In the genomic region with DNA sequence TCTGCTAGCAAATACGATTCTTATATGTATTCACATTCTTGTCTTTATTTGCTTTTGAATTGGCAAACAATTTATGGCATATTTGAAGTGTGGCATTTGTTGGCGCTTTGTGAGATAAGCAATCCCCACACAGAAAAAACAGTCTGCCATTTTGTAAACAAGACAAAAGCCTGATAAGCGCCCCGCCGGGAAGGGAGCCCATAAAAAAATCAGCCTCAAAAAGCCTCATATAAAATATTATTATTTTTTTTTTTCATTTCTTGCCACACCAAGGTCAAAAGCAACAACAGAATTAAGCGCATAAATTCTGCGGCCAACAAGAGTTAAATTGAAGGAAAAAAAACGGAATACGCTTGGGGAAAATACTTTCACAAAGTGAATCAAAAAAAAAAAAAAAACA, we compare ENCODE assay signal across 5 fruit fly cellular contexts.
TF ChIP-seq lines count a peak whose summit lies in the region.

No protein-coding gene starts in this region.

- TF ChIP-seq CTCF in whole organism, embryonic (GFP tag; optimal IDR thresholded peaks at IDR 0.05; lab: Kevin White, UChicago): no peak

TF ChIP-seq in whole organism, adult, 20 proteins besides CTCF, POLR2A, EP300 and RAD21 (continues in another document):
- TF ChIP-seq tj (GFP tag; optimal IDR thresholded peaks at IDR 0.05; lab: Kevin White, UChicago) (no peak), kay (GFP tag; lab: Kevin White, UChicago; ENCODE audit: borderline replicate concordance) (peak; percentile 89), CG12768 (GFP tag; optimal IDR thresholded peaks at IDR 0.05; lab: Kevin White, UChicago) (peak; percentile 80), CG7101 (tag; optimal IDR thresholded peaks at IDR 0.05; lab: Kevin White, UChicago) (peak; percentile 62), Hr96 (GFP tag; optimal IDR thresholded peaks at IDR 0.05; lab: Kevin White, UChicago) (no peak), Mnt (GFP tag; optimal IDR thresholded peaks at IDR 0.05; lab: Kevin White, UChicago) (peak; percentile 49), toe (GFP tag; optimal IDR thresholded peaks at IDR 0.05; lab: Kevin White, UChicago) (no peak), CG7045 (GFP tag; optimal IDR thresholded peaks at IDR 0.05; lab: Kevin White, UChicago) (peak; percentile 56), CG33017 (tag; optimal IDR thresholded peaks at IDR 0.05; lab: Kevin White, UChicago) (peak; percentile 67), ovo (GFP tag; optimal IDR thresholded peaks at IDR 0.05; lab: Kevin White, UChicago) (peak; percentile 57), Crg-1 (GFP tag; optimal IDR thresholded peaks at IDR 0.05; lab: Kevin White, UChicago) (peak; percentile 39), CG1620 (GFP tag; optimal IDR thresholded peaks at IDR 0.05; lab: Kevin White, UChicago) (no peak), cnc (optimal IDR thresholded peaks at IDR 0.05; lab: Kevin White, UChicago) (no peak), CG11617 (GFP tag; optimal IDR thresholded peaks at IDR 0.05; lab: Kevin White, UChicago) (peak; percentile 58), CG5204 (GFP tag; optimal IDR thresholded peaks at IDR 0.05; lab: Kevin White, UChicago) (no peak), bab1 (GFP tag; optimal IDR thresholded peaks at IDR 0.05; lab: Kevin White, UChicago) (no peak), Clk (GFP tag; optimal IDR thresholded peaks at IDR 0.05; lab: Kevin White, UChicago) (no peak)

TF ChIP-seq in whole organism, embryonic, 481 proteins besides CTCF, POLR2A, EP300 and RAD21 (continues in another document):
- peak; percentile 56 for TF ChIP-seq CG15269 (tag; optimal IDR thresholded peaks at IDR 0.05; lab: Kevin White, UChicago)
- TF ChIP-seq slou (GFP tag; optimal IDR thresholded peaks at IDR 0.05; lab: Kevin White, UChicago): no peak
- TF ChIP-seq her (GFP tag; optimal IDR thresholded peaks at IDR 0.05; lab: Kevin White, UChicago): no peak
- no peak for TF ChIP-seq CG4424 (GFP tag; optimal IDR thresholded peaks at IDR 0.05; lab: Kevin White, UChicago)
- no peak for TF ChIP-seq CG8924 (tag; optimal IDR thresholded peaks at IDR 0.05; lab: Kevin White, UChicago)
- no peak for TF ChIP-seq NC2β (GFP tag; optimal IDR thresholded peaks at IDR 0.05; lab: Kevin White, UChicago)
- TF ChIP-seq CG32772 (GFP tag; IDR thresholded peaks at IDR 0.05; lab: Robert Waterston, UW): no peak
- peak; percentile 4 for TF ChIP-seq CG11504 (tag; optimal IDR thresholded peaks at IDR 0.05; lab: Kevin White, UChicago)
- TF ChIP-seq CG4730 (GFP tag; IDR thresholded peaks at IDR 0.05; lab: Robert Waterston, UW): no peak
- no peak for TF ChIP-seq CG4404 (GFP tag; IDR thresholded peaks at IDR 0.05; lab: Robert Waterston, UW)
- peak; percentile 25 for TF ChIP-seq CG4328 (GFP tag; optimal IDR thresholded peaks at IDR 0.05; lab: Kevin White, UChicago)
- no peak for TF ChIP-seq Nf-YA (GFP tag; IDR thresholded peaks at IDR 0.05; lab: Robert Waterston, UW)
- TF ChIP-seq CG10565 (GFP tag; optimal IDR thresholded peaks at IDR 0.05; lab: Kevin White, UChicago): no peak
- TF ChIP-seq CG10366 (GFP tag; IDR thresholded peaks at IDR 0.05; lab: Robert Waterston, UW): no peak
- no peak for TF ChIP-seq knrl (GFP tag; IDR thresholded peaks at IDR 0.05; lab: Robert Waterston, UW; ENCODE audit: partially characterized antibody)
- peak; percentile 9 for TF ChIP-seq CG10147 (GFP tag; optimal IDR thresholded peaks at IDR 0.05; lab: Kevin White, UChicago)
- no peak for TF ChIP-seq Ada2b (GFP tag; IDR thresholded peaks at IDR 0.05; lab: Robert Waterston, UW)
- TF ChIP-seq inv (GFP tag; IDR thresholded peaks at IDR 0.05; lab: Robert Waterston, UW; ENCODE audit: partially characterized antibody): no peak

TF ChIP-seq in whole organism, prepupa, 60 proteins besides CTCF, POLR2A, EP300 and RAD21 (continues in another document):
- TF ChIP-seq Hr39 (GFP tag; optimal IDR thresholded peaks at IDR 0.05; lab: Kevin White, UChicago) (no peak), CG9139 (GFP tag; optimal IDR thresholded peaks at IDR 0.05; lab: Kevin White, UChicago) (no peak), CG6808 (GFP tag; optimal IDR thresholded peaks at IDR 0.05; lab: Kevin White, UChicago) (peak; percentile 30), CG8632 (GFP tag; optimal IDR thresholded peaks at IDR 0.05; lab: Kevin White, UChicago) (no peak), fd85E (GFP tag; optimal IDR thresholded peaks at IDR 0.05; lab: Kevin White, UChicago) (no peak), Hr4 (GFP tag; optimal IDR thresholded peaks at IDR 0.05; lab: Kevin White, UChicago) (no peak), CG3919 (GFP tag; optimal IDR thresholded peaks at IDR 0.05; lab: Kevin White, UChicago) (no peak), spab (GFP tag; optimal IDR thresholded peaks at IDR 0.05; lab: Kevin White, UChicago) (no peak), CG11762 (GFP tag; optimal IDR thresholded peaks at IDR 0.05; lab: Kevin White, UChicago; ENCODE audit: insufficient read depth) (no peak), CG1621 (tag; optimal IDR thresholded peaks at IDR 0.05; lab: Kevin White, UChicago) (no peak), Eip75B (GFP tag; optimal IDR thresholded peaks at IDR 0.05; lab: Kevin White, UChicago) (peak; percentile 20), CG15336 (GFP tag; IDR thresholded peaks at IDR 0.05; lab: Robert Waterston, UW) (no peak), fkh (GFP tag; optimal IDR thresholded peaks at IDR 0.05; lab: Kevin White, UChicago) (peak; percentile 92), CG6854 (GFP tag; optimal IDR thresholded peaks at IDR 0.05; lab: Kevin White, UChicago) (no peak), Smox (GFP tag; optimal IDR thresholded peaks at IDR 0.05; lab: Kevin White, UChicago) (no peak), CG10669 (GFP tag; optimal IDR thresholded peaks at IDR 0.05; lab: Kevin White, UChicago) (no peak), net (GFP tag; optimal IDR thresholded peaks at IDR 0.05; lab: Kevin White, UChicago) (no peak), CG10631 (GFP tag; optimal IDR thresholded peaks at IDR 0.05; lab: Kevin White, UChicago) (no peak), Sox15 (GFP tag; optimal IDR thresholded peaks at IDR 0.05; lab: Kevin White, UChicago) (no peak)

TF ChIP-seq in whole organism, pupa, 21 proteins besides CTCF, POLR2A, EP300 and RAD21:
- TF ChIP-seq fd96Ca (GFP tag; IDR thresholded peaks at IDR 0.05; lab: Robert Waterston, UW) (no peak), Snoo (tag; optimal IDR thresholded peaks at IDR 0.05; lab: Kevin White, UChicago) (peak; percentile 53), CG8159 (tag; optimal IDR thresholded peaks at IDR 0.05; lab: Kevin White, UChicago) (no peak), CG9948 (tag; optimal IDR thresholded peaks at IDR 0.05; lab: Kevin White, UChicago) (no peak), CG13204 (GFP tag; optimal IDR thresholded peaks at IDR 0.05; lab: Kevin White, UChicago) (no peak), CG32121 (GFP tag; IDR thresholded peaks at IDR 0.05; lab: Robert Waterston, UW) (0 out of 2 replicates have a peak, but pooled peaks have one; percentile 18), Ets98B (GFP tag; IDR thresholded peaks at IDR 0.05; lab: Robert Waterston, UW) (no peak), CG12605 (GFP tag; IDR thresholded peaks at IDR 0.05; lab: Robert Waterston, UW) (no peak), CG15710 (tag; optimal IDR thresholded peaks at IDR 0.05; lab: Kevin White, UChicago) (no peak), Pif1B (GFP tag; optimal IDR thresholded peaks at IDR 0.05; lab: Kevin White, UChicago) (peak; percentile 32), Pif1A (GFP tag; optimal IDR thresholded peaks at IDR 0.05; lab: Kevin White, UChicago) (no peak), CG17806 (tag; optimal IDR thresholded peaks at IDR 0.05; lab: Kevin White, UChicago) (no peak), EcR (GFP tag; optimal IDR thresholded peaks at IDR 0.05; lab: Kevin White, UChicago) (no peak), CG4496 (GFP tag; IDR thresholded peaks at IDR 0.05; lab: Robert Waterston, UW) (no peak), rn (GFP tag; IDR thresholded peaks at IDR 0.05; lab: Robert Waterston, UW) (no peak), CG10348 (GFP tag; IDR thresholded peaks at IDR 0.05; lab: Robert Waterston, UW) (no peak), D1 (tag; optimal IDR thresholded peaks at IDR 0.05; lab: Kevin White, UChicago) (no peak), CG34367 (tag; optimal IDR thresholded peaks at IDR 0.05; lab: Kevin White, UChicago) (no peak), gl (tag; optimal IDR thresholded peaks at IDR 0.05; lab: Kevin White, UChicago) (no peak), CG14655 (GFP tag; optimal IDR thresholded peaks at IDR 0.05; lab: Kevin White, UChicago) (no peak)

TF ChIP-seq in whole organism, wandering third instar larva, 38 proteins besides CTCF, POLR2A, EP300 and RAD21 (continues in another document):
- no peak for TF ChIP-seq jim (GFP tag; optimal IDR thresholded peaks at IDR 0.05; lab: Kevin White, UChicago)
- TF ChIP-seq dsf (GFP tag; optimal IDR thresholded peaks at IDR 0.05; lab: Kevin White, UChicago; ENCODE audit: borderline replicate concordance): peak; percentile 2
- peak; percentile 82 for TF ChIP-seq CrebA (GFP tag; optimal IDR thresholded peaks at IDR 0.05; lab: Kevin White, UChicago; ENCODE audit: borderline replicate concordance)
- TF ChIP-seq Hnf4 (GFP tag; optimal IDR thresholded peaks at IDR 0.05; lab: Kevin White, UChicago): peak; percentile 69
- peak; percentile 20 for TF ChIP-seq CG9705 (GFP tag; optimal IDR thresholded peaks at IDR 0.05; lab: Kevin White, UChicago)
- no peak for TF ChIP-seq Abd-B (GFP tag; optimal IDR thresholded peaks at IDR 0.05; lab: Kevin White, UChicago)
- no peak for TF ChIP-seq Dfd (GFP tag; optimal IDR thresholded peaks at IDR 0.05; lab: Kevin White, UChicago)
- TF ChIP-seq brk (GFP tag; optimal IDR thresholded peaks at IDR 0.05; lab: Kevin White, UChicago): peak; percentile 32
- peak; percentile 67 for TF ChIP-seq rgr (GFP tag; optimal IDR thresholded peaks at IDR 0.05; lab: Kevin White, UChicago)
- no peak for TF ChIP-seq Vsx2 (GFP tag; optimal IDR thresholded peaks at IDR 0.05; lab: Kevin White, UChicago; ENCODE audit: partially characterized antibody)
- TF ChIP-seq CG32264 (GFP tag; optimal IDR thresholded peaks at IDR 0.05; lab: Kevin White, UChicago): no peak
- peak; percentile 64 for TF ChIP-seq sage (GFP tag; optimal IDR thresholded peaks at IDR 0.05; lab: Kevin White, UChicago)
- TF ChIP-seq tai (GFP tag; optimal IDR thresholded peaks at IDR 0.05; lab: Kevin White, UChicago): peak; percentile 35
- TF ChIP-seq psq (GFP tag; optimal IDR thresholded peaks at IDR 0.05; lab: Kevin White, UChicago): peak; percentile 43
- no peak for TF ChIP-seq usp (GFP tag; optimal IDR thresholded peaks at IDR 0.05; lab: Kevin White, UChicago)
- peak; percentile 39 to 41 for TF ChIP-seq foxo (GFP tag; optimal IDR thresholded peaks at IDR 0.05; lab: Kevin White, UChicago)
- peak; percentile 59 for TF ChIP-seq Hr83 (GFP tag; optimal IDR thresholded peaks at IDR 0.05; lab: Kevin White, UChicago; ENCODE audit: poor library complexity, severe bottlenecking)
- peak; percentile 71 for TF ChIP-seq Sp1 (GFP tag; optimal IDR thresholded peaks at IDR 0.05; lab: Kevin White, UChicago)
- TF ChIP-seq Myc (optimal IDR thresholded peaks at IDR 0.05; lab: Kevin White, UChicago): no peak
- no peak for TF ChIP-seq ey (GFP tag; optimal IDR thresholded peaks at IDR 0.05; lab: Kevin White, UChicago)
- no peak for TF ChIP-seq Hr78 (GFP tag; optimal IDR thresholded peaks at IDR 0.05; lab: Kevin White, UChicago)
- TF ChIP-seq Mio (GFP tag; optimal IDR thresholded peaks at IDR 0.05; lab: Kevin White, UChicago): no peak
- TF ChIP-seq dl (GFP tag; optimal IDR thresholded peaks at IDR 0.05; lab: Kevin White, UChicago; ENCODE audit: insufficient read depth in 1 of 2, partially characterized antibody in 2 of 2): no peak
